Worm (Caenorhabditis elegans): ENCODE results near the gene R01E6.5.

- TF ChIP-seq snpc-4 (tag; optimal IDR thresholded peaks at IDR 0.05) (no peak), efl-3 (GFP tag; optimal IDR thresholded peaks at IDR 0.05) (no peak), jun-1 (tag; optimal IDR thresholded peaks at IDR 0.05) (no peak)
These were observed 31.7 kb upstream of the R01E6.5 start for ce11 chrX:13505201-13505600.

Measured in whole organism, L1 larva.